Worm (Caenorhabditis elegans): Measurements from ENCODE around the gene K03B4.8.

The K03B4.8 gene

DNA sequence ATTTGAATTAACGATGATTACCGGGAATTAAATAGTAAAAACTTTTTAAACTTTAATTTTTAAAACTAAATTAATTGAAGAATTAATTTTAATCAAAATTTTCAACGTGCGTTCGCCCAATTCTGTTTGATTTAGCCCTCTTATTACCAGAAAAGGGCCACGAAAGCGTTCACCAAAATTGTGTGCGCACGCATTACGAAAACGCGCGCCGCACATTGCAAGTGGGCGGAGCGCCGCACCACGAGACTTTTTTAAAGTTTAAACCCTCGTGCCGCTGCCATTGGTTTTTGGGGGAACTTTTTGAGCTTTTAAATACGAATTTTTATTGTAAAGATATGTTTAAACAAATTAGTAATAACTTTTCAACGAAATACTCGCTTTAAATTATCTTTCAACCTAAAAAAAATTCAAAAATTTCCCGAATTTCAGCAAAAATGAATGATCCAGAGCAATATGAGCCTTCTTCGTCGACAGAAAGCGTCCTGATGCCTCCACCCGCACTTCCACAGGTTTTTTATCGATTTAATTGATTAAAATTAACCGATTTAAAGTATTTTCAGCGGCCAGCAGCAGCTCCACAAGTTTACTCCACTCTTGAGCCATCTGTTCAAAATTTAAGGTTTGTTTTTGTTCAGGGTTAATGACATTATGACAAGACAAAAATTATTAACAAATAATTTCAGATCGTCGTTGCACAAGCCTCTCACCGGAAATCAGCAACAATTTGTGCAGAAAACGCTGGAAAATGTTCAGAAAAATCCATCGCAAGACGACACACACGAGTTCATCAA, 12.5 kb upstream of the K03B4.8 start, which contains the start of gene taf-10:
Gene taf-10, plus strand, starts transcription at position 424 of the 791 bp plus-strand sequence.
- TF ChIP-seq elt-3 (tag; optimal IDR thresholded peaks at IDR 0.05) (no peak), gmeb-1 (tag; optimal IDR thresholded peaks at IDR 0.05) (peak; percentile 66), mdl-1 (tag; optimal IDR thresholded peaks at IDR 0.05) (peak; percentile 79), nhr-129 (tag; optimal IDR thresholded peaks at IDR 0.05) (peak; percentile 63), sma-9 (GFP tag; optimal IDR thresholded peaks at IDR 0.05) (peak; percentile 38), sma-9 (tag; optimal IDR thresholded peaks at IDR 0.05) (no peak), Y55F3AM.14 (GFP tag; optimal IDR thresholded peaks at IDR 0.05) (peak; percentile 0), lin-11 (tag; optimal IDR thresholded peaks at IDR 0.05) (peak; percentile 38), nhr-25 (tag; optimal IDR thresholded peaks at IDR 0.05) (peak; percentile 32), unc-39 (tag; optimal IDR thresholded peaks at IDR 0.05) (no peak), dmd-4 (tag; optimal IDR thresholded peaks at IDR 0.05) (no peak), C34F6.9 (tag; optimal IDR thresholded peaks at IDR 0.05) (peak; percentile 45), lsy-2 (tag; optimal IDR thresholded peaks at IDR 0.05) (peak; percentile 5 to 48), ceh-82 (tag; optimal IDR thresholded peaks at IDR 0.05) (no peak), sma-3 (GFP tag; optimal IDR thresholded peaks at IDR 0.05) (peak; percentile 46), unc-55 (GFP tag; optimal IDR thresholded peaks at IDR 0.05) (peak; percentile 59), nhr-77 (tag; optimal IDR thresholded peaks at IDR 0.05) (no peak), F13H6.1 (tag; optimal IDR thresholded peaks at IDR 0.05) (peak; percentile 5), lin-13 (GFP tag; optimal IDR thresholded peaks at IDR 0.05) (peak; percentile 42), nhr-21 (tag; optimal IDR thresholded peaks at IDR 0.05) (peak; percentile 7), blmp-1 (tag; optimal IDR thresholded peaks at IDR 0.05; ENCODE audit: insufficient read depth) (no peak), mab-5 (tag; optimal IDR thresholded peaks at IDR 0.05) (peak; percentile 13)

DNA sequence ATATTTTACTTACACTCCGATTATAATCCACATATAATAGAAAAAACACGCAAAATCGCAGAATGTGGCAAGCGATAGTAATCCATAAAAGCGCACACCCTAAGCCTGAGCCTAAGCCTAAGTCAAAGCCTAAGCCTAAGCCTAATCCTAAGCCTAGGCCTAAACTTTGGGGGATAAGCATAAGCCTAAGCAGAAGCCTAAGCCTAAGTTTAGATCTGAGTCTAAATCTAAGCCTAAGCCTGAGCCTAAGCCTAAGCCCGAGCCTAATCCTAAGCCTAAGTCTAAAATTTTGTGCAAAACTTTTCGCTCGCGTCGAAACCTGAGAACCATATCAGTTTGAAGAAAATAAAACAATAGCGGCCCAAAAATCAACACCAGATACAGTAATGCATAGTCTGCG, 9.7 kb upstream of the K03B4.8 start:
- no peak for TF ChIP-seq mbf-1 (tag; optimal IDR thresholded peaks at IDR 0.05)
- TF ChIP-seq gmeb-1 (tag; optimal IDR thresholded peaks at IDR 0.05), result no peak
- no peak for TF ChIP-seq ztf-4 (tag; optimal IDR thresholded peaks at IDR 0.05)
- TF ChIP-seq elt-1 (tag; optimal IDR thresholded peaks at IDR 0.05), result no peak
- no peak for TF ChIP-seq nhr-25 (tag; optimal IDR thresholded peaks at IDR 0.05)
- TF ChIP-seq sma-3 (GFP tag; optimal IDR thresholded peaks at IDR 0.05), result no peak
- no peak for TF ChIP-seq nhr-237 (tag; optimal IDR thresholded peaks at IDR 0.05)
- no peak for TF ChIP-seq alr-1 (tag; optimal IDR thresholded peaks at IDR 0.05)
- TF ChIP-seq ceh-82 (tag; optimal IDR thresholded peaks at IDR 0.05), result no peak
- TF ChIP-seq nhr-10 (tag; optimal IDR thresholded peaks at IDR 0.05), result no peak
- TF ChIP-seq nhr-23 (tag; optimal IDR thresholded peaks at IDR 0.05), result no peak
- no peak for TF ChIP-seq Y55F3AM.14 (GFP tag; optimal IDR thresholded peaks at IDR 0.05)
- TF ChIP-seq crh-2 (tag; optimal IDR thresholded peaks at IDR 0.05), result no peak
- no peak for TF ChIP-seq snpc-4 (tag; optimal IDR thresholded peaks at IDR 0.05)
- TF ChIP-seq ama-1 (optimal IDR thresholded peaks at IDR 0.05), result no peak

DNA sequence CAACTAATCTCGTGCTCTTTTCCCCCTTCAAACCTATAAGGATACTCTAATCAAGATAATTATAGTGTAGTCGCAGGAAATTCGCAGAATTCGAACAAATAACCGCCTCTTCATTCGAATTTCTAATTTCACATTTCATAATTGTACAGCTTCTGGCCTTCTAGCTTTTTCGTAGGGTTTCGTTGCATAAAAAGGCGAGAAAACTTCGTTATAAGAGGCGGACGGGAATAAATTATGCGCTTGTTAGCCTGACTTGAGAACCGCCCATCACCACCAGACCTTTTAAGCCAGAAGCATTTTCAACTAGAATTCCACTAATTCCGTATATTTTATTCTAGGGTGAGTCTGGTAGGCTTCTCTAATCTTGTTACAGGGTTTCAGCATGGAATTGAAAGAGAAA, 7.3 kb upstream of the K03B4.8 start, which contains the start of gene K03B4.4:
Gene K03B4.4, plus strand, starts transcription at position 301 of the 400 bp plus-strand sequence.
- TF ChIP-seq Y55F3AM.14 (GFP tag; optimal IDR thresholded peaks at IDR 0.05) (no peak), mbf-1 (tag; optimal IDR thresholded peaks at IDR 0.05) (no peak), mab-5 (tag; optimal IDR thresholded peaks at IDR 0.05) (no peak), F13H6.1 (tag; optimal IDR thresholded peaks at IDR 0.05) (no peak), zag-1 (tag; optimal IDR thresholded peaks at IDR 0.05) (no peak), sma-3 (GFP tag; optimal IDR thresholded peaks at IDR 0.05) (no peak), ceh-82 (tag; optimal IDR thresholded peaks at IDR 0.05) (no peak), ZK546.5 (tag; optimal IDR thresholded peaks at IDR 0.05) (no peak), nhr-12 (tag; optimal IDR thresholded peaks at IDR 0.05) (no peak), snpc-4 (tag; optimal IDR thresholded peaks at IDR 0.05) (no peak), alr-1 (tag; optimal IDR thresholded peaks at IDR 0.05) (no peak), mdl-1 (tag; optimal IDR thresholded peaks at IDR 0.05) (no peak)

DNA sequence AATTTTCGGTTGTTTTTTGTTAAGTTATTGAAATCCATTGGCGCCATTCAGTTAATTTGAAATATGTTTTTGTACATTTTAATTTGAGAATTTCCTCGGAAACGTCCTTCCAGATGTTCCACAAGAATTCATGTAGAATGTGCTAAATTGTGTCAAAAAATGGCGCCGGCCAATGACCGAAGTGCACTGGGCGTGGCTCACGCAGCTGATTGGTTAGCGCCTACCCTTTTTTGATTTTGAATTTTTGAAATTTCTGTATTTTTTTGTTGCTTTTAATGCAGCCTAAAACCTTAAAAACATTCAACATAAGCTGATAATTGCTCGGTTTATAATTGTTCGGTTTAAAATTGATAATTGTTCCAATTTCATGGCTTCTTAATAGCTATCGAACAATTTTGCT, 2.4 kb upstream of the K03B4.8 start:
- TF ChIP-seq nhr-11 (tag; optimal IDR thresholded peaks at IDR 0.05) (no peak), ztf-4 (tag; optimal IDR thresholded peaks at IDR 0.05) (no peak), nhr-23 (tag; optimal IDR thresholded peaks at IDR 0.05) (no peak), ama-1 (optimal IDR thresholded peaks at IDR 0.05) (no peak), ZK546.5 (tag; optimal IDR thresholded peaks at IDR 0.05) (no peak), unc-62 (GFP tag; optimal IDR thresholded peaks at IDR 0.05) (no peak), lin-39 (tag; optimal IDR thresholded peaks at IDR 0.05) (no peak), nhr-10 (tag; optimal IDR thresholded peaks at IDR 0.05) (no peak), blmp-1 (tag; optimal IDR thresholded peaks at IDR 0.05; ENCODE audit: insufficient read depth) (no peak), nhr-237 (tag; optimal IDR thresholded peaks at IDR 0.05) (no peak), nhr-21 (tag; optimal IDR thresholded peaks at IDR 0.05) (no peak), peb-1 (tag; optimal IDR thresholded peaks at IDR 0.05) (no peak), nhr-6 (tag; optimal IDR thresholded peaks at IDR 0.05) (no peak), aly-2 (tag; optimal IDR thresholded peaks at IDR 0.05) (no peak), nhr-25 (tag; optimal IDR thresholded peaks at IDR 0.05) (no peak), fos-1 (tag; optimal IDR thresholded peaks at IDR 0.05) (no peak), sma-9 (GFP tag; optimal IDR thresholded peaks at IDR 0.05) (no peak), sma-9 (tag; optimal IDR thresholded peaks at IDR 0.05) (no peak)

Data from whole organism, L2 larva.